Worm (Caenorhabditis elegans): ENCODE results near the gene C39B10.4.

DNA sequence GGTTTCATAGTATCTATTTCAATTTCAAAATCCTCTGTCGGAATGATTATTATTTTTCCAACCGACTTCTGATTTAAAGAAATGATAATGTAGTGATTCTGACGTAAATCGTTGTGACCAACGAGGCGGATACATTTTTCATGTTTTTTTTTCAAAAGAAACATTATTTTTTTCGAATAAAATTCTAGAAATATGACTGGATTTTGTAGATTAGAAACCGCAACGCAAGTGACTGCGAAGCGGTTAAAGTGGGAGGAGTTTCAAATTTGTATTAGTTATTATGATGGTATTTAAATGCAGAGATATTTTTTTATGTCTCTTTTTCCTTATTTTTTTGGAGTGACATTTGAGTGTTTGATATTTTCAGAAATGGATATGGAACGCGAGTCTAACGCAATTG lies 2.2 kb downstream of the C39B10.4 start, which contains the start of gene C39B10.5:
- TF ChIP-seq nhr-21 (tag; optimal IDR thresholded peaks at IDR 0.05) = no peak
- TF ChIP-seq zag-1 (tag; optimal IDR thresholded peaks at IDR 0.05) = no peak
- no peak for TF ChIP-seq mdl-1 (tag; optimal IDR thresholded peaks at IDR 0.05)
- TF ChIP-seq alr-1 (tag; optimal IDR thresholded peaks at IDR 0.05) = no peak
- TF ChIP-seq crh-2 (tag; optimal IDR thresholded peaks at IDR 0.05) = no peak
- no peak for TF ChIP-seq R02D3.7 (tag; optimal IDR thresholded peaks at IDR 0.05)
- TF ChIP-seq lin-11 (tag; optimal IDR thresholded peaks at IDR 0.05) = no peak
- TF ChIP-seq elt-3 (tag; optimal IDR thresholded peaks at IDR 0.05) = no peak
- TF ChIP-seq unc-39 (tag; optimal IDR thresholded peaks at IDR 0.05) = no peak
- TF ChIP-seq skn-1 (tag; optimal IDR thresholded peaks at IDR 0.05) = no peak
- peak in 1 of 2 experiments; percentile 63 for TF ChIP-seq lsy-2 (tag; optimal IDR thresholded peaks at IDR 0.05)
- TF ChIP-seq nhr-237 (tag; optimal IDR thresholded peaks at IDR 0.05) = no peak
- TF ChIP-seq egl-27 (tag; optimal IDR thresholded peaks at IDR 0.05) = no peak
